Worm (Caenorhabditis elegans) whole organism, L1 larva: ENCODE measurements around the gene asm-1.

ENCODE experiments used
- C34B4.2 ChIP-seq: sonication (generic microtip); optimal IDR thresholded peaks from 2 replicates; lab custom pipeline; 2017; ENCODE audit warnings: mild to moderate bottlenecking, missing genetic modification characterization, missing compliant biosample characterization
- F16B12.6 ChIP-seq: fragments of 150-350 bp; optimal IDR thresholded peaks from 2 replicates; lab custom pipeline; 2014; ENCODE audit warnings: missing biosample characterization, missing genetic modification characterization
- Y116A8C.19 ChIP-seq: sonication (generic microtip); optimal IDR thresholded peaks from 2 replicates; lab custom pipeline; 2016; ENCODE audit warnings: missing compliant biosample characterization, missing genetic modification characterization, borderline replicate concordance
- alr-1 ChIP-seq: fragments of 200-800 bp; sonication (Bioruptor generic); optimal IDR thresholded peaks from 2 replicates; lab custom pipeline; 2018; ENCODE audit warnings: borderline replicate concordance, mild to moderate bottlenecking, missing genetic modification characterization, missing compliant biosample characterization
- aly-2 ChIP-seq: fragments of 150-350 bp; optimal IDR thresholded peaks from 2 replicates; lab custom pipeline; 2014; ENCODE audit warnings: missing biosample characterization, missing genetic modification characterization
- blmp-1 ChIP-seq: fragments of 150-350 bp; optimal IDR thresholded peaks from 2 replicates; lab custom pipeline; 2014; ENCODE audit warnings: missing biosample characterization, missing genetic modification characterization
- ceh-8 ChIP-seq: fragments of 200-800 bp; sonication (Bioruptor generic); optimal IDR thresholded peaks from 2 replicates; lab custom pipeline; 2018; ENCODE audit warnings: mild to moderate bottlenecking, missing genetic modification characterization, moderate library complexity, missing compliant biosample characterization
- ceh-82 ChIP-seq, 3 experiments: fragments of 150-350 bp in 1 of 3; sonication (generic microtip) in 2 of 3; optimal IDR thresholded peaks; 2 replicates each; lab custom pipeline; 2014 to 2017; ENCODE audit warnings: missing biosample characterization in 3 of 3, missing genetic modification characterization in 3 of 3
- ceh-88 ChIP-seq: fragments of 200-800 bp; sonication (Bioruptor generic); IDR thresholded peaks from 2 replicates; pipeline ENCODE4 v1.3.6; 2022; ENCODE audit warnings: missing genetic modification characterization, missing compliant biosample characterization
- dpl-1 ChIP-seq, 3 experiments: fragments of 150-350 bp in 2 of 3; sonication (generic microtip) in 1 of 3; optimal IDR thresholded peaks; 2 replicates each; lab custom pipeline; 2014 to 2017; ENCODE audit warnings: missing biosample characterization in 3 of 3, missing genetic modification characterization in 3 of 3, missing genetic modification reagents in 3 of 3
- efl-1 ChIP-seq, 4 experiments: fragments of 150-350 bp; optimal IDR thresholded peaks in 3 of 4; peaks in 1 of 4; 1 replicate in 1 of 4; 2 replicates in 3 of 4; lab custom pipeline; 2014; ENCODE audit warnings: missing biosample characterization in 2 of 4, missing genetic modification characterization in 2 of 4, missing genetic modification reagents in 2 of 4
- efl-3 ChIP-seq: fragments of 200-800 bp; sonication (Bioruptor generic); optimal IDR thresholded peaks from 2 replicates; lab custom pipeline; 2018; ENCODE audit warnings: mild to moderate bottlenecking, missing genetic modification characterization, missing compliant biosample characterization
- elt-2 ChIP-seq: sonication (generic microtip); optimal IDR thresholded peaks from 2 replicates; lab custom pipeline; 2016; ENCODE audit warnings: missing genetic modification characterization, mild to moderate bottlenecking, inconsistent platforms, missing compliant biosample characterization, missing genetic modification reagents
- ets-5 ChIP-seq: fragments of 200-800 bp; sonication (Bioruptor generic); IDR thresholded peaks from 2 replicates; pipeline ENCODE4 v1.3.6; 2022; ENCODE audit warnings: missing genetic modification characterization, missing compliant biosample characterization
- fkh-10 ChIP-seq: sonication (generic microtip); optimal IDR thresholded peaks from 2 replicates; lab custom pipeline; 2017; ENCODE audit warnings: missing biosample characterization, missing genetic modification reagents, missing genetic modification characterization
- fkh-8 ChIP-seq: sonication (generic microtip); optimal IDR thresholded peaks from 2 replicates; lab custom pipeline; 2016; ENCODE audit warnings: mild to moderate bottlenecking, missing genetic modification characterization, missing compliant biosample characterization
- fos-1 ChIP-seq: fragments of 150-350 bp; optimal IDR thresholded peaks from 2 replicates; lab custom pipeline; 2014; ENCODE audit warnings: missing biosample characterization, missing genetic modification characterization
- grh-1 ChIP-seq: fragments of 200-800 bp; sonication (Bioruptor generic); IDR thresholded peaks from 2 replicates; pipeline ENCODE4 v1.3.6; 2022; ENCODE audit warnings: missing genetic modification reagents, missing genetic modification characterization, missing compliant biosample characterization
- hlh-17 ChIP-seq: fragments of 200-800 bp; sonication (Bioruptor generic); optimal IDR thresholded peaks from 2 replicates; lab custom pipeline; 2018; ENCODE audit warnings: missing genetic modification characterization, mild to moderate bottlenecking, missing compliant biosample characterization, moderate library complexity, borderline replicate concordance
- hlh-4 ChIP-seq: sonication (generic microtip); optimal IDR thresholded peaks from 2 replicates; lab custom pipeline; 2016; ENCODE audit warnings: mild to moderate bottlenecking, missing genetic modification characterization, missing compliant biosample characterization
- hpl-2 ChIP-seq: fragments of 150-350 bp; optimal IDR thresholded peaks from 2 replicates; lab custom pipeline; 2014; ENCODE audit warnings: missing biosample characterization, missing genetic modification reagents, missing genetic modification characterization
- irx-1 ChIP-seq: sonication (generic microtip); optimal IDR thresholded peaks from 2 replicates; lab custom pipeline; 2016; ENCODE audit warnings: missing genetic modification characterization, missing compliant biosample characterization
- isw-1 ChIP-seq: fragments of 200-800 bp; sonication (Bioruptor generic); IDR thresholded peaks from 2 replicates; pipeline ENCODE4 v1.3.6; 2022; ENCODE audit warnings: missing genetic modification characterization, missing compliant biosample characterization
- jun-1 ChIP-seq: fragments of 150-350 bp; optimal IDR thresholded peaks from 2 replicates; lab custom pipeline; 2014; ENCODE audit warnings: missing biosample characterization, missing genetic modification reagents, missing genetic modification characterization
- lin-14 ChIP-seq: fragments of 200-800 bp; sonication (Bioruptor generic); optimal IDR thresholded peaks from 2 replicates; lab custom pipeline; 2018; ENCODE audit warnings: mild to moderate bottlenecking, missing genetic modification characterization, moderate library complexity, missing compliant biosample characterization
- lin-15B ChIP-seq: fragments of 150-350 bp; sonication (generic microtip); optimal IDR thresholded peaks from 3 replicates; lab custom pipeline; 2014; ENCODE audit warnings: missing biosample characterization, missing genetic modification characterization
- lin-39 ChIP-seq: fragments of 150-350 bp; optimal IDR thresholded peaks from 2 replicates; lab custom pipeline; 2014; ENCODE audit warnings: missing biosample characterization, missing genetic modification reagents, missing genetic modification characterization
- mef-2 ChIP-seq: fragments of 150-350 bp; optimal IDR thresholded peaks from 2 replicates; lab custom pipeline; 2014; ENCODE audit warnings: missing biosample characterization, missing genetic modification characterization
- nhr-12 ChIP-seq: sonication (generic microtip); optimal IDR thresholded peaks from 2 replicates; lab custom pipeline; 2017; ENCODE audit warnings: missing biosample characterization, missing genetic modification characterization
- nhr-20 ChIP-seq: sonication (generic microtip); optimal IDR thresholded peaks from 2 replicates; lab custom pipeline; 2016; ENCODE audit warnings: mild to moderate bottlenecking, missing genetic modification characterization, missing compliant biosample characterization
- nhr-28 ChIP-seq: fragments of 150-350 bp; optimal IDR thresholded peaks from 2 replicates; lab custom pipeline; 2014; ENCODE audit warnings: missing biosample characterization, missing genetic modification characterization
- nhr-47 ChIP-seq: sonication (generic microtip); optimal IDR thresholded peaks from 2 replicates; lab custom pipeline; 2016; ENCODE audit warnings: mild to moderate bottlenecking, missing genetic modification characterization, moderate library complexity, missing compliant biosample characterization
- nhr-77 ChIP-seq: fragments of 150-350 bp; optimal IDR thresholded peaks from 2 replicates; lab custom pipeline; 2014; ENCODE audit warnings: missing biosample characterization, missing genetic modification characterization
- nhr-85 ChIP-seq: sonication (generic microtip); peaks from one replicate; lab custom pipeline; 2016; ENCODE audit warnings: missing genetic modification characterization, inconsistent platforms, missing compliant biosample characterization
- nhr-90 ChIP-seq: sonication (generic microtip); optimal IDR thresholded peaks from 2 replicates; lab custom pipeline; 2016; ENCODE audit warnings: mild to moderate bottlenecking, missing genetic modification characterization, missing compliant biosample characterization; ENCODE audit not compliant: poor library complexity
- snu-23 ChIP-seq: sonication (generic microtip); optimal IDR thresholded peaks from 2 replicates; lab custom pipeline; 2016; ENCODE audit warnings: missing genetic modification characterization, missing compliant biosample characterization
- sptf-1 ChIP-seq: fragments of 150-350 bp; optimal IDR thresholded peaks from 2 replicates; lab custom pipeline; 2014; ENCODE audit warnings: missing biosample characterization, missing genetic modification characterization
- sup-37 ChIP-seq: fragments of 200-800 bp; sonication (Bioruptor generic); optimal IDR thresholded peaks from 2 replicates; lab custom pipeline; 2018; ENCODE audit warnings: mild to moderate bottlenecking, missing genetic modification characterization, missing compliant biosample characterization
- swsn-7 ChIP-seq: sonication (generic microtip); optimal IDR thresholded peaks from 2 replicates; lab custom pipeline; 2016; ENCODE audit warnings: missing genetic modification characterization, missing compliant biosample characterization
- tbx-2 ChIP-seq: sonication (generic microtip); optimal IDR thresholded peaks from 2 replicates; lab custom pipeline; 2016; ENCODE audit warnings: missing genetic modification characterization, missing compliant biosample characterization
- tlp-1 ChIP-seq: fragments of 150-350 bp; optimal IDR thresholded peaks from 2 replicates; lab custom pipeline; 2014; ENCODE audit warnings: missing biosample characterization, missing genetic modification characterization
- unc-130 ChIP-seq: fragments of 150-350 bp; optimal IDR thresholded peaks from 2 replicates; lab custom pipeline; 2017; ENCODE audit warnings: missing biosample characterization, missing genetic modification characterization, inconsistent platforms
- unc-30 ChIP-seq: sonication (generic microtip); optimal IDR thresholded peaks from 2 replicates; lab custom pipeline; 2017; ENCODE audit warnings: missing biosample characterization, missing genetic modification characterization
- unc-86 ChIP-seq: sonication (generic microtip); optimal IDR thresholded peaks from 2 replicates; lab custom pipeline; 2016; ENCODE audit warnings: missing genetic modification characterization, missing compliant biosample characterization
- vab-15 ChIP-seq: sonication (generic microtip); optimal IDR thresholded peaks from 2 replicates; lab custom pipeline; 2017; ENCODE audit warnings: missing genotype, mild to moderate bottlenecking, missing genetic modification characterization, missing compliant biosample characterization
- ztf-11 ChIP-seq, 2 experiments: sonication (generic microtip); optimal IDR thresholded peaks; 2 replicates each; lab custom pipeline; 2016 to 2017; ENCODE audit warnings: missing genetic modification characterization in 2 of 2, missing biosample characterization in 1 of 2, missing compliant biosample characterization in 1 of 2
- ztf-4 ChIP-seq: fragments of 150-350 bp; optimal IDR thresholded peaks from 2 replicates; lab custom pipeline; 2014; ENCODE audit warnings: missing biosample characterization, missing genetic modification characterization

Gene asm-1

ce11 chrII:6943299-6944051, 33.6 kb downstream of the asm-1 start (continued):
- TF ChIP-seq tbx-2 (tag; lab: Kevin White, UChicago) = peak; percentile 25
- no peak for TF ChIP-seq irx-1 (tag; lab: Kevin White, UChicago)
- TF ChIP-seq elt-2 = peak; percentile 18
- TF ChIP-seq fkh-10 (GFP tag; lab: Kevin White, UChicago) = no peak
- no peak for TF ChIP-seq unc-130 (tag; lab: Kevin White, UChicago)
- peak in 2 of 3 experiments; percentile 11 to 56 for TF ChIP-seq ceh-82 (tag; optimal IDR thresholded peaks at IDR 0.05; lab: Kevin White, UChicago)
- TF ChIP-seq mef-2 = no peak
- TF ChIP-seq nhr-28 (tag; lab: Kevin White, UChicago) = no peak
- no peak for TF ChIP-seq ztf-11 (tag; optimal IDR thresholded peaks at IDR 0.05; lab: Kevin White, UChicago)
- TF ChIP-seq grh-1 = no peak
- TF ChIP-seq jun-1 (tag; lab: Kevin White, UChicago) = no peak
- peak; percentile 35 for TF ChIP-seq unc-86 (tag; lab: Kevin White, UChicago)
- no peak for TF ChIP-seq C34B4.2 (tag; lab: Kevin White, UChicago)
- no peak for TF ChIP-seq F16B12.6 (tag; lab: Kevin White, UChicago)
- peak; percentile 49 for TF ChIP-seq fkh-8 (tag; lab: Kevin White, UChicago)

ce11 chrII:6951250-6951806, 41.5 kb downstream of the asm-1 start, which contains the start of the genes malt-1 and ceh-38:
TSS of gene malt-1 (minus strand) at chrII:6951300.
TSS of gene ceh-38 (plus strand) at chrII:6951526.
- no peak for TF ChIP-seq sptf-1 (tag; lab: Kevin White, UChicago)
- TF ChIP-seq irx-1 (tag; lab: Kevin White, UChicago) = peak; percentile 93
- no peak for TF ChIP-seq Y116A8C.19 (tag; lab: Kevin White, UChicago)
- TF ChIP-seq fkh-8 (tag; lab: Kevin White, UChicago) = peak; percentile 97
- TF ChIP-seq lin-14 = peak; percentile 98
- no peak for TF ChIP-seq ets-5
- TF ChIP-seq ceh-8 (GFP tag; lab: Kevin White, UChicago) = peak; percentile 71
- peak; percentile 90 to 94 for TF ChIP-seq efl-1 (optimal IDR thresholded peaks at IDR 0.05; lab: Kevin White, UChicago)
- TF ChIP-seq efl-1 (GFP tag; optimal IDR thresholded peaks at IDR 0.05 in 1 of 2; lab: Kevin White, UChicago) = peak; percentile 77 to 98
- peak; percentile 74 for TF ChIP-seq lin-15B (tag; lab: Kevin White, UChicago)
- TF ChIP-seq nhr-20 (tag; lab: Kevin White, UChicago) = peak; percentile 96
- TF ChIP-seq fos-1 (tag; lab: Kevin White, UChicago) = peak; percentile 94
- peak; percentile 67 for TF ChIP-seq hpl-2 (GFP tag; lab: Kevin White, UChicago)
- TF ChIP-seq ztf-4 = peak; percentile 94
- TF ChIP-seq swsn-7 (tag; lab: Kevin White, UChicago) = peak; percentile 95
- TF ChIP-seq C34B4.2 (tag; lab: Kevin White, UChicago) = no peak
- TF ChIP-seq hlh-17 (GFP tag; lab: Kevin White, UChicago) = no peak
- peak; percentile 94 for TF ChIP-seq lin-39 (tag; lab: Kevin White, UChicago)
- no peak for TF ChIP-seq alr-1 (tag; lab: Kevin White, UChicago)
- peak; percentile 74 for TF ChIP-seq sup-37 (GFP tag; lab: Kevin White, UChicago)
- TF ChIP-seq F16B12.6 (tag; lab: Kevin White, UChicago) = peak; percentile 64
- no peak for TF ChIP-seq hlh-4
- peak; percentile 71 for TF ChIP-seq aly-2 (tag; lab: Kevin White, UChicago)
- peak; percentile 78 for TF ChIP-seq vab-15
- no peak for TF ChIP-seq efl-3 (GFP tag; lab: Kevin White, UChicago)
- peak; percentile 76 to 85 (median 84) for TF ChIP-seq dpl-1 (GFP tag; optimal IDR thresholded peaks at IDR 0.05; lab: Kevin White, UChicago)
- TF ChIP-seq nhr-77 = peak; percentile 96
- TF ChIP-seq nhr-85 (tag; lab: Kevin White, UChicago) = peak; percentile 97
- peak; percentile 96 for TF ChIP-seq nhr-47 (tag; lab: Kevin White, UChicago)
- TF ChIP-seq nhr-90 = peak; percentile 89
- TF ChIP-seq grh-1 = peak; percentile 76
- TF ChIP-seq ceh-88 (GFP tag; lab: Robert Waterston, UW) = peak; percentile 84
- TF ChIP-seq snu-23 (GFP tag; lab: Kevin White, UChicago) = peak; percentile 98
- TF ChIP-seq unc-30 (tag; lab: Kevin White, UChicago) = peak; percentile 51
- peak; percentile 86 for TF ChIP-seq blmp-1 (tag; lab: Kevin White, UChicago)
- TF ChIP-seq tlp-1 = no peak
- TF ChIP-seq fkh-10 (GFP tag; lab: Kevin White, UChicago) = peak; percentile 84
- TF ChIP-seq isw-1 (GFP tag; lab: Robert Waterston, UW) = peak; percentile 89
- no peak for TF ChIP-seq nhr-12 (tag; lab: Kevin White, UChicago)
- TF ChIP-seq jun-1 (tag; lab: Kevin White, UChicago) = peak; percentile 92
